In the genomic region with DNA sequence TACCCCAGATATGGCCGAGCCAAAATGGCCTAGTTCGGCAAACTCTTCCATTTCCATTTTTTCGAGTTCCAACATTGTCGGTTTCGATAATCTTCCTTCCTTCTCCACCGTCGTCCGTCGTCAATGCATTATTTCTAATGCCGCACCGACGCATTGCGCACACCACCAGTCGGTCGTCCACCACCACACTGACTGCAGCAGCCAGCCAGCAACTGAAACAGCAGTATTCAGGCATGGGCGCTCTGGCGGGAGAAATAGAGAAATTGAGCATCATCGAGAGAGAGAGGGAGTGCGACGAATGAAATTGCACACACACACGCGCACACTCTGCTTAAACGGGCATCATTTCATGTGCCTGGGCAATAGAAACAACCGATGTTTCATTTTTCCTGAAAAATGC, we compare ENCODE assay signal across 3 worm cellular contexts.
A peak's percentile ranks its signal among the peaks of the same experiment; 100 is the strongest.
TF ChIP-seq lines count a peak whose summit lies in the region.

No protein-coding gene starts in this region.

TF ChIP-seq in whole organism, L1 larva, 84 proteins besides CTCF, POLR2A, EP300 and RAD21 (continued from another document and continues in another):
- TF ChIP-seq tbx-2 (tag; optimal IDR thresholded peaks at IDR 0.05; lab: Kevin White, UChicago) (peak; percentile 38), unc-98 (GFP tag; IDR thresholded peaks at IDR 0.05; lab: Robert Waterston, UW) (no peak), ceh-82 (tag; optimal IDR thresholded peaks at IDR 0.05; lab: Kevin White, UChicago) (peak in 2 of 3 experiments; percentile 38 to 44), efl-1 (optimal IDR thresholded peaks at IDR 0.05; lab: Kevin White, UChicago) (peak; percentile 8 to 14), efl-1 (GFP tag; optimal IDR thresholded peaks at IDR 0.05 in 1 of 2; lab: Kevin White, UChicago) (peak in 1 of 2 experiments; percentile 67), fos-1 (tag; optimal IDR thresholded peaks at IDR 0.05; lab: Kevin White, UChicago) (no peak), sptf-1 (tag; optimal IDR thresholded peaks at IDR 0.05; lab: Kevin White, UChicago) (no peak), elt-3 (tag; optimal IDR thresholded peaks at IDR 0.05; lab: Kevin White, UChicago) (no peak), ceh-63 (GFP tag; optimal IDR thresholded peaks at IDR 0.05; lab: Kevin White, UChicago) (no peak), dsc-1 (tag; optimal IDR thresholded peaks at IDR 0.05; lab: Kevin White, UChicago) (peak; percentile 69), nhr-84 (tag; optimal IDR thresholded peaks at IDR 0.05; lab: Kevin White, UChicago) (no peak), ceh-90 (tag; optimal IDR thresholded peaks at IDR 0.05; lab: Kevin White, UChicago) (no peak), sup-37 (GFP tag; optimal IDR thresholded peaks at IDR 0.05; lab: Kevin White, UChicago) (no peak), mdl-1 (tag; optimal IDR thresholded peaks at IDR 0.05; lab: Kevin White, UChicago) (no peak), nhr-90 (tag; optimal IDR thresholded peaks at IDR 0.05; lab: Kevin White, UChicago; ENCODE audit: poor library complexity) (no peak), nhr-76 (tag; optimal IDR thresholded peaks at IDR 0.05; lab: Kevin White, UChicago) (no peak), elt-2 (tag; optimal IDR thresholded peaks at IDR 0.05; lab: Kevin White, UChicago) (no peak), xbp-1 (tag; optimal IDR thresholded peaks at IDR 0.05; lab: Kevin White, UChicago) (peak; percentile 50), snpc-4 (tag; optimal IDR thresholded peaks at IDR 0.05; lab: Kevin White, UChicago) (no peak), pqm-1 (tag; optimal IDR thresholded peaks at IDR 0.05; lab: Kevin White, UChicago) (no peak), ceh-8 (GFP tag; optimal IDR thresholded peaks at IDR 0.05; lab: Kevin White, UChicago) (peak; percentile 17), vab-15 (tag; optimal IDR thresholded peaks at IDR 0.05; lab: Kevin White, UChicago) (no peak), aly-2 (tag; optimal IDR thresholded peaks at IDR 0.05; lab: Kevin White, UChicago) (no peak), C04F5.9 (tag; optimal IDR thresholded peaks at IDR 0.05; lab: Kevin White, UChicago) (no peak), hpl-2 (GFP tag; optimal IDR thresholded peaks at IDR 0.05; lab: Kevin White, UChicago) (no peak), hlh-4 (tag; optimal IDR thresholded peaks at IDR 0.05; lab: Kevin White, UChicago) (no peak), unc-130 (tag; optimal IDR thresholded peaks at IDR 0.05; lab: Kevin White, UChicago) (no peak), fkh-8 (tag; optimal IDR thresholded peaks at IDR 0.05; lab: Kevin White, UChicago) (peak; percentile 91), nhr-85 (tag; lab: Kevin White, UChicago) (no peak), nhr-237 (tag; optimal IDR thresholded peaks at IDR 0.05; lab: Kevin White, UChicago) (no peak), lin-39 (tag; optimal IDR thresholded peaks at IDR 0.05; lab: Kevin White, UChicago) (no peak), unc-62 (GFP tag; optimal IDR thresholded peaks at IDR 0.05; lab: Kevin White, UChicago) (no peak), ama-1 (optimal IDR thresholded peaks at IDR 0.05; lab: Kevin White, UChicago) (peak; percentile 33), nhr-77 (tag; optimal IDR thresholded peaks at IDR 0.05; lab: Kevin White, UChicago) (no peak), lin-35 (GFP tag; optimal IDR thresholded peaks at IDR 0.05; lab: Kevin White, UChicago) (no peak), fkh-4 (tag; optimal IDR thresholded peaks at IDR 0.05; lab: Kevin White, UChicago; ENCODE audit: borderline replicate concordance) (no peak), C16A3.4 (tag; optimal IDR thresholded peaks at IDR 0.05; lab: Kevin White, UChicago) (no peak), mab-9 (GFP tag; IDR thresholded peaks at IDR 0.05; lab: Robert Waterston, UW) (no peak), isw-1 (GFP tag; IDR thresholded peaks at IDR 0.05; lab: Robert Waterston, UW) (peak; percentile 10; the same call in 1 of the 2 replicates), lin-14 (GFP tag; optimal IDR thresholded peaks at IDR 0.05; lab: Kevin White, UChicago) (peak; percentile 92), lin-15B (tag; optimal IDR thresholded peaks at IDR 0.05; lab: Kevin White, UChicago) (peak; percentile 32), irx-1 (tag; optimal IDR thresholded peaks at IDR 0.05; lab: Kevin White, UChicago) (no peak), C34B4.2 (tag; optimal IDR thresholded peaks at IDR 0.05; lab: Kevin White, UChicago) (no peak), nhr-19 (GFP tag; conservative IDR thresholded peaks at IDR 0.05; lab: Robert Waterston, UW) (peak; percentile 28; the same call in 1 of the 2 replicates)

TF ChIP-seq in whole organism, L3 larva, 47 proteins besides CTCF, POLR2A, EP300 and RAD21 (continued from another document):
- no peak for TF ChIP-seq nhr-23 (tag; optimal IDR thresholded peaks at IDR 0.05; lab: Kevin White, UChicago)
- TF ChIP-seq egl-27 (tag; optimal IDR thresholded peaks at IDR 0.05; lab: Kevin White, UChicago) = peak; percentile 14
- TF ChIP-seq ztf-4 (tag; optimal IDR thresholded peaks at IDR 0.05; lab: Kevin White, UChicago) = no peak
- no peak for TF ChIP-seq sea-2 (GFP tag; optimal IDR thresholded peaks at IDR 0.05; lab: Kevin White, UChicago)
- peak; percentile 85 for TF ChIP-seq lin-39 (tag; optimal IDR thresholded peaks at IDR 0.05; lab: Kevin White, UChicago)
- no peak for TF ChIP-seq egl-5 (tag; optimal IDR thresholded peaks at IDR 0.05; lab: Kevin White, UChicago)
- no peak for TF ChIP-seq eor-1 (tag; optimal IDR thresholded peaks at IDR 0.05; lab: Kevin White, UChicago)
- TF ChIP-seq lsy-12 (tag; optimal IDR thresholded peaks at IDR 0.05; lab: Kevin White, UChicago) = no peak
- TF ChIP-seq zag-1 (tag; optimal IDR thresholded peaks at IDR 0.05; lab: Kevin White, UChicago) = no peak
- TF ChIP-seq jun-1 (tag; optimal IDR thresholded peaks at IDR 0.05; lab: Kevin White, UChicago) = no peak
- TF ChIP-seq snpc-4 (tag; optimal IDR thresholded peaks at IDR 0.05; lab: Kevin White, UChicago) = peak; percentile 52
- TF ChIP-seq nhr-28 (tag; optimal IDR thresholded peaks at IDR 0.05; lab: Kevin White, UChicago) = no peak
- no peak for TF ChIP-seq skn-1 (tag; optimal IDR thresholded peaks at IDR 0.05; lab: Kevin White, UChicago)
- no peak for TF ChIP-seq nhr-43 (tag; optimal IDR thresholded peaks at IDR 0.05; lab: Kevin White, UChicago; ENCODE audit: poor library complexity, severe bottlenecking)
- peak; percentile 27 for TF ChIP-seq tbx-2 (tag; optimal IDR thresholded peaks at IDR 0.05; lab: Kevin White, UChicago)
- no peak for TF ChIP-seq ceh-9 (tag; optimal IDR thresholded peaks at IDR 0.05; lab: Kevin White, UChicago)
- TF ChIP-seq ceh-16 (tag; optimal IDR thresholded peaks at IDR 0.05; lab: Kevin White, UChicago) = no peak
- no peak for TF ChIP-seq nhr-237 (tag; optimal IDR thresholded peaks at IDR 0.05; lab: Kevin White, UChicago)
- TF ChIP-seq fos-1 (tag; optimal IDR thresholded peaks at IDR 0.05; lab: Kevin White, UChicago) = no peak
- TF ChIP-seq pqm-1 (tag; optimal IDR thresholded peaks at IDR 0.05; lab: Kevin White, UChicago) = peak; percentile 14
- peak; percentile 47 for TF ChIP-seq mdl-1 (tag; optimal IDR thresholded peaks at IDR 0.05; lab: Kevin White, UChicago)
- TF ChIP-seq elt-1 (tag; optimal IDR thresholded peaks at IDR 0.05; lab: Kevin White, UChicago) = no peak
- no peak for TF ChIP-seq nhr-67 (tag; optimal IDR thresholded peaks at IDR 0.05; lab: Kevin White, UChicago)
- TF ChIP-seq mml-1 (tag; optimal IDR thresholded peaks at IDR 0.05; lab: Kevin White, UChicago) = no peak
- no peak for TF ChIP-seq daf-12 (tag; optimal IDR thresholded peaks at IDR 0.05; lab: Kevin White, UChicago)
- TF ChIP-seq unc-62 (GFP tag; optimal IDR thresholded peaks at IDR 0.05; lab: Kevin White, UChicago) = no peak

TF ChIP-seq in whole organism, young adult, 124 proteins besides CTCF, POLR2A, EP300 and RAD21 (continued from another document):
- no peak for TF ChIP-seq F57C9.4 (tag; optimal IDR thresholded peaks at IDR 0.05; lab: Kevin White, UChicago)
- TF ChIP-seq F57A8.1 (GFP tag; optimal IDR thresholded peaks at IDR 0.05; lab: Kevin White, UChicago) = peak; percentile 24
- no peak for TF ChIP-seq attf-3 (GFP tag; conservative IDR thresholded peaks at IDR 0.05; lab: Robert Waterston, UW)
- peak; percentile 27; the same call in 1 of the 2 replicates for TF ChIP-seq hmg-1.2 (GFP tag; IDR thresholded peaks at IDR 0.05; lab: Robert Waterston, UW)
- TF ChIP-seq sptf-2 (GFP tag; optimal IDR thresholded peaks at IDR 0.05; lab: Kevin White, UChicago) = no peak
- no peak for TF ChIP-seq snpc-3.4 (tag; optimal IDR thresholded peaks at IDR 0.05; lab: Kevin White, UChicago)
- TF ChIP-seq hlh-26 (GFP tag; conservative IDR thresholded peaks at IDR 0.05; lab: Robert Waterston, UW) = no peak
- TF ChIP-seq bed-1 (GFP tag; IDR thresholded peaks at IDR 0.05; lab: Robert Waterston, UW) = no peak
- TF ChIP-seq ets-4 (GFP tag; optimal IDR thresholded peaks at IDR 0.05; lab: Kevin White, UChicago) = peak; percentile 46
- peak; percentile 5 for TF ChIP-seq lin-54 (GFP tag; optimal IDR thresholded peaks at IDR 0.05; lab: Kevin White, UChicago)
- TF ChIP-seq ama-1 (optimal IDR thresholded peaks at IDR 0.05; lab: Kevin White, UChicago) = no peak
- TF ChIP-seq ama-1 (GFP tag; optimal IDR thresholded peaks at IDR 0.05; lab: Kevin White, UChicago) = no peak
- peak; percentile 67 for TF ChIP-seq chd-7 (tag; optimal IDR thresholded peaks at IDR 0.05; lab: Kevin White, UChicago)
- peak; percentile 18 for TF ChIP-seq gei-17 (GFP tag; optimal IDR thresholded peaks at IDR 0.05; lab: Kevin White, UChicago)
- TF ChIP-seq tbp1 (GFP tag; optimal IDR thresholded peaks at IDR 0.05; lab: Kevin White, UChicago) = peak; percentile 27
- TF ChIP-seq ceh-100 (GFP tag; IDR thresholded peaks at IDR 0.05; lab: Robert Waterston, UW) = no peak
- TF ChIP-seq nfya-2 (GFP tag; IDR thresholded peaks at IDR 0.05; lab: Robert Waterston, UW) = no peak
- peak; percentile 32 for TF ChIP-seq ekl-4 (GFP tag; IDR thresholded peaks at IDR 0.05; lab: Robert Waterston, UW)
- TF ChIP-seq hrde-1 (tag; optimal IDR thresholded peaks at IDR 0.05; lab: Kevin White, UChicago; ENCODE audit: borderline replicate concordance) = no peak
- TF ChIP-seq pbrm-1 (GFP tag; IDR thresholded peaks at IDR 0.05; lab: Robert Waterston, UW) = no peak
- no peak for TF ChIP-seq bed-2 (GFP tag; IDR thresholded peaks at IDR 0.05; lab: Robert Waterston, UW)
- peak; percentile 57; the same call in 1 of the 2 replicates for TF ChIP-seq cebp-1 (GFP tag; IDR thresholded peaks at IDR 0.05; lab: Robert Waterston, UW)
- peak; percentile 66 for TF ChIP-seq cebp-1 (tag; optimal IDR thresholded peaks at IDR 0.05; lab: Kevin White, UChicago)
- no peak for TF ChIP-seq F23B12.7 (tag; optimal IDR thresholded peaks at IDR 0.05; lab: Kevin White, UChicago; ENCODE audit: insufficient read depth)
- TF ChIP-seq lag-1 (GFP tag; IDR thresholded peaks at IDR 0.05; lab: Robert Waterston, UW) = no peak
- TF ChIP-seq rec-8 (tag; optimal IDR thresholded peaks at IDR 0.05; lab: Kevin White, UChicago) = peak in 1 of 2 experiments; percentile 16
- TF ChIP-seq C17E4.6 (GFP tag; IDR thresholded peaks at IDR 0.05; lab: Robert Waterston, UW) = no peak
- TF ChIP-seq sdz-38 (tag; optimal IDR thresholded peaks at IDR 0.05; lab: Kevin White, UChicago) = no peak
- peak; percentile 74 for TF ChIP-seq ceh-27 (GFP tag; optimal IDR thresholded peaks at IDR 0.05; lab: Kevin White, UChicago)
- no peak for TF ChIP-seq F39B2.1 (GFP tag; IDR thresholded peaks at IDR 0.05; lab: Robert Waterston, UW)
- no peak for TF ChIP-seq B0261.1 (tag; optimal IDR thresholded peaks at IDR 0.05; lab: Kevin White, UChicago)
- TF ChIP-seq T26A5.8 (tag; optimal IDR thresholded peaks at IDR 0.05; lab: Kevin White, UChicago) = no peak
- no peak for TF ChIP-seq D2030.7 (GFP tag; IDR thresholded peaks at IDR 0.05; lab: Robert Waterston, UW)
- TF ChIP-seq C06A6.2 (GFP tag; conservative IDR thresholded peaks at IDR 0.05; lab: Robert Waterston, UW) = no peak
- no peak for TF ChIP-seq madf-3 (GFP tag; IDR thresholded peaks at IDR 0.05; lab: Robert Waterston, UW)
- 0 out of 2 replicates have a peak, but pooled peaks have one; percentile 25 for TF ChIP-seq egrh-3 (GFP tag; IDR thresholded peaks at IDR 0.05; lab: Robert Waterston, UW)
- no peak for TF ChIP-seq ztf-28 (GFP tag; IDR thresholded peaks at IDR 0.05; lab: Robert Waterston, UW)
- no peak for TF ChIP-seq B0035.1 (tag; optimal IDR thresholded peaks at IDR 0.05; lab: Kevin White, UChicago)
- TF ChIP-seq zfh-2 (GFP tag; conservative IDR thresholded peaks at IDR 0.05; lab: Robert Waterston, UW) = peak; percentile 90
- no peak for TF ChIP-seq sea-2 (GFP tag; IDR thresholded peaks at IDR 0.05; lab: Robert Waterston, UW)
- TF ChIP-seq hsf-1 (GFP tag; IDR thresholded peaks at IDR 0.05; lab: Robert Waterston, UW) = no peak
- 0 out of 2 replicates have a peak, but pooled peaks have one; percentile 11 for TF ChIP-seq Y53G8AR.9 (GFP tag; conservative IDR thresholded peaks at IDR 0.05; lab: Robert Waterston, UW)
- TF ChIP-seq lsy-27 (tag; optimal IDR thresholded peaks at IDR 0.05; lab: Kevin White, UChicago; ENCODE audit: borderline replicate concordance, insufficient read depth) = no peak
- TF ChIP-seq T07F8.4 (tag; optimal IDR thresholded peaks at IDR 0.05; lab: Kevin White, UChicago) = no peak
- no peak for TF ChIP-seq nhr-120 (GFP tag; IDR thresholded peaks at IDR 0.05; lab: Robert Waterston, UW)
- no peak for TF ChIP-seq nhr-27 (tag; optimal IDR thresholded peaks at IDR 0.05; lab: Kevin White, UChicago)
- peak; percentile 27 for TF ChIP-seq nhr-90 (tag; optimal IDR thresholded peaks at IDR 0.05; lab: Kevin White, UChicago)
- TF ChIP-seq egl-18 (GFP tag; IDR thresholded peaks at IDR 0.05; lab: Robert Waterston, UW) = no peak
- no peak for TF ChIP-seq attf-6 (GFP tag; IDR thresholded peaks at IDR 0.05; lab: Robert Waterston, UW)
- peak; percentile 36 for TF ChIP-seq lin-40 (tag; optimal IDR thresholded peaks at IDR 0.05; lab: Kevin White, UChicago)
- no peak for TF ChIP-seq Y53F4B.3 (GFP tag; IDR thresholded peaks at IDR 0.05; lab: Robert Waterston, UW)
- TF ChIP-seq nhr-179 (tag; optimal IDR thresholded peaks at IDR 0.05; lab: Kevin White, UChicago) = no peak
- peak; percentile 63 for TF ChIP-seq nfyb-1 (GFP tag; IDR thresholded peaks at IDR 0.05; lab: Robert Waterston, UW)
- no peak for TF ChIP-seq xnd-1 (tag; optimal IDR thresholded peaks at IDR 0.05; lab: Kevin White, UChicago)
- no peak for TF ChIP-seq atf-7 (tag; optimal IDR thresholded peaks at IDR 0.05; lab: Kevin White, UChicago)
- TF ChIP-seq F49E8.2 (tag; optimal IDR thresholded peaks at IDR 0.05; lab: Kevin White, UChicago; ENCODE audit: insufficient read depth) = no peak
- TF ChIP-seq F52B5.7 (tag; optimal IDR thresholded peaks at IDR 0.05; lab: Kevin White, UChicago) = no peak
- peak; percentile 32 for TF ChIP-seq madf-10 (tag; optimal IDR thresholded peaks at IDR 0.05; lab: Kevin White, UChicago)
- TF ChIP-seq hlh-12 (tag; optimal IDR thresholded peaks at IDR 0.05; lab: Kevin White, UChicago) = no peak
- no peak for TF ChIP-seq madf-6 (GFP tag; IDR thresholded peaks at IDR 0.05; lab: Robert Waterston, UW)
- TF ChIP-seq tlf-1 (GFP tag; optimal IDR thresholded peaks at IDR 0.05; lab: Kevin White, UChicago) = no peak
- peak; percentile 19 for TF ChIP-seq ccch-3 (GFP tag; optimal IDR thresholded peaks at IDR 0.05; lab: Kevin White, UChicago)
- TF ChIP-seq egl-44 (GFP tag; IDR thresholded peaks at IDR 0.05; lab: Robert Waterston, UW) = 0 out of 2 replicates have a peak, but pooled peaks have one; percentile 33
- no peak for TF ChIP-seq ZK185.1 (tag; optimal IDR thresholded peaks at IDR 0.05; lab: Kevin White, UChicago; ENCODE audit: poor library complexity, severe bottlenecking)
- no peak for TF ChIP-seq ztf-26 (tag; optimal IDR thresholded peaks at IDR 0.05; lab: Kevin White, UChicago)
- no peak for TF ChIP-seq hmg-20 (GFP tag; IDR thresholded peaks at IDR 0.05; lab: Robert Waterston, UW)
TF ChIP-seq in whole organism, young adult: peak in this region for 32.
